Worm (Caenorhabditis elegans) whole organism, L2 larva: ENCODE results near the gene srh-192.

ENCODE experiments used
- R02D3.7 ChIP-seq: fragments of 150-350 bp; optimal IDR thresholded peaks from 2 replicates; lab custom pipeline; 2014; ENCODE audit warnings: missing biosample characterization, missing genetic modification characterization
- elt-1 ChIP-seq: fragments of 150-350 bp; optimal IDR thresholded peaks from 2 replicates; lab custom pipeline; 2014; ENCODE audit warnings: missing biosample characterization, missing genetic modification characterization

ce11 chrV:4315057-4315456 is at the start of gene srh-192:
- no peak for TF ChIP-seq R02D3.7 (tag; lab: Kevin White, UChicago)
- no peak for TF ChIP-seq elt-1 (tag; lab: Kevin White, UChicago)
